Fruit fly (Drosophila melanogaster): ENCODE data around the gene CG11417.

Gene CG11417

DNA sequence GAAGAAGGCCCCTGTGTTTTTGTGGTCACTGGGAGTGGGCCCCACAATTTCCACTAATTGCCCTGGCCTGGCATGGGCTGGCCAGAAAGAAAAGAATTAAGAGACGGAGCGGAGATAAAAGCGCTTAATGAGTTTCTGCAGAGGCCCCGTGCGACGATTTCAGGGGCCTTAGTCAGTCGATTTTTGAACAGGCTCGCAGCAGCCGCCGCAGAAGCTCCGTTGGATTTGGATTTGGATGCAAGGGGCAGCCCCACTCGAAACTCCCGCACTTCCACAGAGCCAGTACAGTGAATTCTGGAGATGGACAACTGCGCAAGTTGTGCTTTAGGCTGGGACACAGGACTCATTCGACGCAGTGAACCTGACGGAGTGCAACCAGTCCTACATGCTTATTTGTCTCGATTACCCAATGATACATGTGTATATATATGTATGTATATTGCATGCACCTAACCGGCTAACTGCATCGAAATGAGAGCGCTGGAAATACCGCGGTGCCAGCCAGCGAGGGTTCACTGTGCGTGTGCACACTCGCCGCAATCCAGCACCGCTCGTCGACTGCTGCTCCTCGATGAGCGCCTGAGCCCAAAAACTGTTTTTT, 44.7 kb downstream of the CG11417 start (continued):
- TF ChIP-seq Fer2 (tag; optimal IDR thresholded peaks at IDR 0.05) (no peak), HmgZ (tag; optimal IDR thresholded peaks at IDR 0.05) (peak; percentile 51), CG7987 (GFP tag; optimal IDR thresholded peaks at IDR 0.05) (no peak), CG17612 (GFP tag; IDR thresholded peaks at IDR 0.05) (0 out of 2 replicates have a peak, but pooled peaks have one; percentile 28), jing (GFP tag; optimal IDR thresholded peaks at IDR 0.05) (peak; percentile 40), CG14860 (GFP tag; IDR thresholded peaks at IDR 0.05; ENCODE audit: partially characterized antibody) (no peak), Ptx1 (GFP tag; IDR thresholded peaks at IDR 0.05) (peak; percentile 81), CG5245 (GFP tag; optimal IDR thresholded peaks at IDR 0.05) (no peak), CG12942 (GFP tag; optimal IDR thresholded peaks at IDR 0.05) (peak; percentile 41), pnt (GFP tag; optimal IDR thresholded peaks at IDR 0.05) (peak; percentile 51), hb (GFP tag; IDR thresholded peaks at IDR 0.05; ENCODE audit: partially characterized antibody) (no peak), CG4360 (GFP tag; IDR thresholded peaks at IDR 0.05) (no peak), ssp (GFP tag; IDR thresholded peaks at IDR 0.05) (peak; percentile 58; the same call in 1 of the 2 replicates), zen (tag; optimal IDR thresholded peaks at IDR 0.05) (no peak), HHEX (GFP tag; optimal IDR thresholded peaks at IDR 0.05) (peak; percentile 40), CG8388 (GFP tag; optimal IDR thresholded peaks at IDR 0.05) (peak; percentile 29), hth (optimal IDR thresholded peaks at IDR 0.05) (no peak), kay (GFP tag; optimal IDR thresholded peaks at IDR 0.05) (peak; percentile 36), Deaf1 (tag; optimal IDR thresholded peaks at IDR 0.05) (no peak), CG10565 (GFP tag; optimal IDR thresholded peaks at IDR 0.05) (no peak), Oli (tag; optimal IDR thresholded peaks at IDR 0.05) (peak; percentile 66), HLH3B (GFP tag; IDR thresholded peaks at IDR 0.05) (peak; percentile 60), CG17802 (tag; optimal IDR thresholded peaks at IDR 0.05) (no peak), CG17328 (GFP tag; IDR thresholded peaks at IDR 0.05) (peak; percentile 50; the same call in 1 of the 2 replicates), CG8281 (tag; optimal IDR thresholded peaks at IDR 0.05) (no peak), seq (GFP tag; IDR thresholded peaks at IDR 0.05) (peak; percentile 56; the same call in 1 of the 2 replicates), CG9727 (GFP tag; optimal IDR thresholded peaks at IDR 0.05) (peak; percentile 52), CG6854 (GFP tag; optimal IDR thresholded peaks at IDR 0.05) (peak; percentile 32), CG31365 (tag; optimal IDR thresholded peaks at IDR 0.05) (no peak), CG30403 (GFP tag; optimal IDR thresholded peaks at IDR 0.05) (peak; percentile 75), CG17912 (GFP tag; optimal IDR thresholded peaks at IDR 0.05) (no peak), Ssrp (tag; optimal IDR thresholded peaks at IDR 0.05) (peak; percentile 60), ato (GFP tag; IDR thresholded peaks at IDR 0.05; ENCODE audit: partially characterized antibody) (no peak), BtbVII (GFP tag; optimal IDR thresholded peaks at IDR 0.05) (no peak), lmd (GFP tag; IDR thresholded peaks at IDR 0.05) (peak; percentile 79), ab (GFP tag; optimal IDR thresholded peaks at IDR 0.05) (peak; percentile 21), Tbp (GFP tag; optimal IDR thresholded peaks at IDR 0.05) (no peak), cas (GFP tag; IDR thresholded peaks at IDR 0.05) (no peak), Xrp1 (GFP tag; IDR thresholded peaks at IDR 0.05) (peak; percentile 80), CG4730 (GFP tag; IDR thresholded peaks at IDR 0.05) (peak; percentile 40; the same call in 1 of the 2 replicates), Max (GFP tag; optimal IDR thresholded peaks at IDR 0.05) (peak; percentile 56), CG4424 (GFP tag; optimal IDR thresholded peaks at IDR 0.05) (peak; percentile 37), kah (GFP tag; optimal IDR thresholded peaks at IDR 0.05) (no peak), lola (GFP tag; optimal IDR thresholded peaks at IDR 0.05) (peak in 1 of 3 experiments; percentile 38), stc (GFP tag; IDR thresholded peaks at IDR 0.05) (peak; percentile 29; the same call in 1 of the 2 replicates), ATbp (GFP tag; optimal IDR thresholded peaks at IDR 0.05) (peak; percentile 15), CG7372 (GFP tag; IDR thresholded peaks at IDR 0.05) (peak; percentile 62), NfI (GFP tag; optimal IDR thresholded peaks at IDR 0.05) (peak; percentile 55), hbn (GFP tag; IDR thresholded peaks at IDR 0.05; ENCODE audit: partially characterized antibody) (no peak), CG6175 (GFP tag; IDR thresholded peaks at IDR 0.05) (no peak)
